Worm (Caenorhabditis elegans) whole organism, L2 larva: Measurements from ENCODE around the gene F13B12.4.

ENCODE experiments used
- ama-1 ChIP-seq: fragments of 150-350 bp; optimal IDR thresholded peaks from 2 replicates; lab custom pipeline; 2018; ENCODE audit warnings: inconsistent platforms
- nhr-10 ChIP-seq: sonication (generic microtip); optimal IDR thresholded peaks from 2 replicates; lab custom pipeline; 2017; ENCODE audit warnings: missing biosample characterization, missing genetic modification characterization
- nhr-21 ChIP-seq: fragments of 150-350 bp; optimal IDR thresholded peaks from 2 replicates; lab custom pipeline; 2014; ENCODE audit warnings: missing biosample characterization, missing genetic modification characterization
- skn-1 ChIP-seq: sonication (generic microtip); optimal IDR thresholded peaks from 2 replicates; lab custom pipeline; 2017; ENCODE audit warnings: missing biosample characterization, missing genetic modification characterization

- TF ChIP-seq nhr-21 (tag; lab: Kevin White, UChicago) (no peak), ama-1 (lab: Kevin White, UChicago) (no peak), skn-1 (tag; lab: Kevin White, UChicago) (no peak), nhr-10 (tag; lab: Kevin White, UChicago) (no peak)
These were observed 19.2 kb downstream of the F13B12.4 start for ce11 chrIV:10430507-10430906.
